Worm (Caenorhabditis elegans) whole organism, L4 larva: ENCODE results near the gene C44E12.1.
A peak's percentile ranks its signal among the peaks of the same experiment; 100 is the strongest.

ENCODE experiments used
- F10B5.3 ChIP-seq: sonication (generic microtip); optimal IDR thresholded peaks from 2 replicates; lab custom pipeline; 2016; ENCODE audit warnings: mild to moderate bottlenecking, missing genetic modification characterization, missing compliant biosample characterization
- F26F4.8 ChIP-seq: fragments of 200-800 bp; sonication (Bioruptor generic); conservative IDR thresholded peaks from 2 replicates; pipeline ENCODE4 v1.3.6; 2022; ENCODE audit warnings: missing genetic modification characterization, missing compliant biosample characterization
- F44E2.7 ChIP-seq: fragments of 200-800 bp; sonication (Bioruptor generic); IDR thresholded peaks from 2 replicates; pipeline ENCODE4 v2.1.2; 2022; ENCODE audit warnings: missing genetic modification characterization, missing compliant biosample characterization
- Y105C5A.15 ChIP-seq: fragments of 200-800 bp; sonication (Bioruptor generic); IDR thresholded peaks from 2 replicates; pipeline ENCODE4 v1.3.6; 2022; ENCODE audit warnings: missing genetic modification characterization, missing compliant biosample characterization
- aha-1 ChIP-seq: fragments of 150-350 bp; peaks from one replicate; lab custom pipeline; 2014; ENCODE audit warnings: missing biosample characterization, missing genetic modification characterization
- arid-1 ChIP-seq: fragments of 200-800 bp; sonication (Bioruptor generic); conservative IDR thresholded peaks from 2 replicates; pipeline ENCODE4 v1.3.6; 2022; ENCODE audit warnings: missing genetic modification reagents, missing genetic modification characterization, missing compliant biosample characterization
- ceh-28 ChIP-seq: fragments of 150-350 bp; optimal IDR thresholded peaks from 2 replicates; lab custom pipeline; 2014; ENCODE audit warnings: missing biosample characterization, missing genetic modification reagents, missing genetic modification characterization
- ceh-44 ChIP-seq: fragments of 200-800 bp; sonication (Bioruptor generic); IDR thresholded peaks from 2 replicates; pipeline ENCODE4 v1.3.6; 2022; ENCODE audit warnings: missing genetic modification reagents, missing genetic modification characterization, missing compliant biosample characterization
- ctbp-1 ChIP-seq: fragments of 200-800 bp; sonication (Bioruptor generic); IDR thresholded peaks from 2 replicates; pipeline ENCODE4 v1.3.6; 2022; ENCODE audit warnings: missing genetic modification reagents, missing genetic modification characterization, missing compliant biosample characterization
- daf-16 ChIP-seq, 3 experiments: sonication (generic microtip); optimal IDR thresholded peaks; 2 replicates each; lab custom pipeline; 2016 to 2017; ENCODE audit warnings: missing genetic modification characterization in 3 of 3, missing genetic modification reagents in 3 of 3, mild to moderate bottlenecking in 2 of 3, missing compliant biosample characterization in 2 of 3, missing biosample characterization in 1 of 3, moderate library complexity in 1 of 3
- dmd-6 ChIP-seq: fragments of 200-800 bp; sonication (Bioruptor generic); IDR thresholded peaks from 2 replicates; pipeline ENCODE4 v1.3.6; 2022; ENCODE audit warnings: missing genetic modification reagents, missing genetic modification characterization, missing compliant biosample characterization
- dmd-8 ChIP-seq: fragments of 200-800 bp; sonication (Bioruptor generic); IDR thresholded peaks from 2 replicates; pipeline ENCODE4 v1.3.6; 2022; ENCODE audit warnings: missing genetic modification characterization, missing compliant biosample characterization
- dve-1 ChIP-seq: sonication (generic microtip); optimal IDR thresholded peaks from 2 replicates; lab custom pipeline; 2017; ENCODE audit warnings: antibody characterized with exemption, mild to moderate bottlenecking, missing genetic modification characterization, missing compliant biosample characterization; ENCODE audit not compliant: insufficient read depth
- hlh-11 ChIP-seq: fragments of 200-800 bp; sonication (Bioruptor generic); optimal IDR thresholded peaks from 2 replicates; lab custom pipeline; 2018; ENCODE audit warnings: mild to moderate bottlenecking, missing genetic modification characterization, missing compliant biosample characterization
- hlh-30 ChIP-seq: sonication (generic microtip); optimal IDR thresholded peaks from 2 replicates; lab custom pipeline; 2017; ENCODE audit warnings: antibody characterized with exemption, mild to moderate bottlenecking, missing genetic modification characterization, missing compliant biosample characterization; ENCODE audit not compliant: insufficient read depth
- lin-13 ChIP-seq: fragments of 150-350 bp; optimal IDR thresholded peaks from 2 replicates; lab custom pipeline; 2014; ENCODE audit warnings: missing biosample characterization, missing genetic modification reagents, missing genetic modification characterization
- lin-38 ChIP-seq: fragments of 200-800 bp; sonication (Bioruptor generic); IDR thresholded peaks from 2 replicates; pipeline ENCODE4 v1.3.6; 2022; ENCODE audit warnings: missing genetic modification reagents, missing genetic modification characterization, missing compliant biosample characterization
- lsy-2 ChIP-seq, 2 experiments: fragments of 150-350 bp in 1 of 2; sonication (generic microtip) in 1 of 2; optimal IDR thresholded peaks; 2 replicates each; lab custom pipeline; 2014 to 2017; ENCODE audit warnings: missing biosample characterization in 2 of 2, missing genetic modification characterization in 2 of 2
- madf-9 ChIP-seq: fragments of 200-800 bp; sonication (Bioruptor generic); conservative IDR thresholded peaks from 2 replicates; pipeline ENCODE4 v1.3.6; 2022; ENCODE audit warnings: missing genetic modification reagents, missing genetic modification characterization, missing compliant biosample characterization
- mdl-1 ChIP-seq, 2 experiments: fragments of 150-350 bp in 1 of 2; sonication (generic microtip) in 1 of 2; optimal IDR thresholded peaks; 2 replicates each; lab custom pipeline; 2014 to 2017; ENCODE audit warnings: missing biosample characterization in 2 of 2, missing genetic modification characterization in 2 of 2
- nhr-102 ChIP-seq: sonication (generic microtip); optimal IDR thresholded peaks from 2 replicates; lab custom pipeline; 2016; ENCODE audit warnings: mild to moderate bottlenecking, missing genetic modification characterization, moderate library complexity, missing compliant biosample characterization
- nhr-11 ChIP-seq: fragments of 150-350 bp; optimal IDR thresholded peaks from 2 replicates; lab custom pipeline; 2014; ENCODE audit warnings: missing biosample characterization, missing genetic modification characterization
- nhr-111 ChIP-seq: fragments of 200-800 bp; sonication (Bioruptor generic); optimal IDR thresholded peaks from 2 replicates; lab custom pipeline; 2018; ENCODE audit warnings: mild to moderate bottlenecking, missing genetic modification characterization, missing compliant biosample characterization
- nhr-28 ChIP-seq: fragments of 150-350 bp; optimal IDR thresholded peaks from 2 replicates; lab custom pipeline; 2014; ENCODE audit warnings: missing biosample characterization, missing genetic modification characterization
- nhr-41 ChIP-seq: fragments of 200-800 bp; sonication (Bioruptor generic); IDR thresholded peaks from 2 replicates; pipeline ENCODE4 v1.3.6; 2022; ENCODE audit warnings: missing genetic modification reagents, missing genetic modification characterization, missing compliant biosample characterization
- nhr-48 ChIP-seq: sonication (generic microtip); optimal IDR thresholded peaks from 2 replicates; lab custom pipeline; 2016; ENCODE audit warnings: mild to moderate bottlenecking, missing genetic modification characterization, missing compliant biosample characterization
- nhr-76 ChIP-seq: fragments of 150-350 bp; optimal IDR thresholded peaks from 2 replicates; lab custom pipeline; 2014; ENCODE audit warnings: missing biosample characterization, missing genetic modification characterization
- nhr-77 ChIP-seq: fragments of 150-350 bp; optimal IDR thresholded peaks from 2 replicates; lab custom pipeline; 2014; ENCODE audit warnings: missing biosample characterization, missing genetic modification characterization
- php-3 ChIP-seq: fragments of 200-800 bp; sonication (Bioruptor generic); IDR thresholded peaks from 2 replicates; pipeline ENCODE4 v1.3.6; 2022; ENCODE audit warnings: missing genetic modification reagents, missing genetic modification characterization, missing compliant biosample characterization
- pqm-1 ChIP-seq: sonication (generic microtip); optimal IDR thresholded peaks from 2 replicates; lab custom pipeline; 2017; ENCODE audit warnings: missing biosample characterization, missing genetic modification characterization
- rbr-2 ChIP-seq: sonication (generic microtip); optimal IDR thresholded peaks from 2 replicates; lab custom pipeline; 2016; ENCODE audit warnings: missing genotype, missing genetic modification characterization, missing compliant biosample characterization
- set-16 ChIP-seq: fragments of 200-800 bp; sonication (Bioruptor generic); IDR thresholded peaks from 2 replicates; pipeline ENCODE4 v1.3.6; 2022; ENCODE audit warnings: missing genetic modification reagents, missing genetic modification characterization, missing compliant biosample characterization
- spr-1 ChIP-seq: sonication (generic microtip); optimal IDR thresholded peaks from 2 replicates; lab custom pipeline; 2016; ENCODE audit warnings: mild to moderate bottlenecking, missing genetic modification characterization, missing compliant biosample characterization
- tra-1 ChIP-seq: fragments of 200-800 bp; sonication (Bioruptor generic); IDR thresholded peaks from 2 replicates; pipeline ENCODE4 v1.3.6; 2022; ENCODE audit warnings: missing genetic modification reagents, missing genetic modification characterization, missing compliant biosample characterization
- zfp-2 ChIP-seq: sonication (generic microtip); optimal IDR thresholded peaks from 2 replicates; lab custom pipeline; 2016; ENCODE audit warnings: mild to moderate bottlenecking, missing genetic modification characterization, missing compliant biosample characterization
- zip-11 ChIP-seq: fragments of 200-800 bp; sonication (Bioruptor generic); IDR thresholded peaks from 2 replicates; pipeline ENCODE4 v1.3.6; 2022; ENCODE audit warnings: missing genetic modification characterization, missing compliant biosample characterization
- zip-2 ChIP-seq: fragments of 150-350 bp; optimal IDR thresholded peaks from 2 replicates; lab custom pipeline; 2014; ENCODE audit warnings: missing biosample characterization, missing genetic modification characterization

Gene C44E12.1

DNA sequence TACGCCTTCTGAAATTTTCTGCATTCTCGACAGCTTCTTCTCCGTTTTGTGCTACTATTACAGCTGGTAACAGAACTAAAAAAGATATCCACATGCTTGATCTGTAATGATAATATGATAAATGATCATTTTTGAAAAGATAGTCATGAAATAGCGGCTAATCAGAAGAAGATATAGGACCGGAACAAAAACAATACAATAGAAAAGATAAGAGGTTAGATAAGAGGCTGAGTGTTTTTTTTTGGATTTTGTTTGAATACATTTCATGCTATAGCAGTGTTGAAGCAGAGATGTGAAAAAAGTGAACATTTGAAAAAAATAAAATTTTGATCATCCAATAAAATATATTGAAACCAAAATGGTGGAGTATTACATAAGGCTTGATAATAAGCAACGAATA lies 42.4 kb upstream of the C44E12.1 start, which contains the start of gene F46C8.8:
F46C8.8 (minus strand) TSS at position 101 of the 400 bp plus-strand sequence.
- no peak for TF ChIP-seq spr-1
- TF ChIP-seq madf-9 (GFP tag; lab: Robert Waterston, UW) = no peak
- peak; percentile 4 for TF ChIP-seq nhr-28 (tag; lab: Kevin White, UChicago)

DNA sequence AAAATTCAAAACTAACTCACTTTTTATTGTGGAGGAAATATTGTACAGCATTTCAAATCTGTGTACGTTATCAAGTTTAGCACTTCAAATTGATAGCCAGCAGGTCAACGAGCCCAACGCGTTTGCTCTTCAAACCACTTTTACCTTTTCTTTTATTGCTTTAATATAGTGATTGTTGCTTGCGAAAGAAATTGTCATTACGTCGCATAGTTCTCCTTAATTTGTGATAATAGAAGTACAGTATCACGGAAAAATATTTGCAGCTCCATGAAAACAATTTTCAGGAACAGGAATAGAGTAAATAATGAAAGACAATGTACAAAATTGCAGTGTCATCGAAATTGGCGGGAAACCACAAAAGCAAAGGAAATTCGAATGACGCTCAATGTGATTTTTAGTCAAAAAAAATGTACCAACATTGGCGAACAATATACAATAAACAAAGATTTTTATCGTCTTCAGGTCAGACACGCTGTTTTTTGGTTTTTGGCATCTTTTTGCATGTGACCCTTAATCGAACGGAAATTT lies 37.7 kb upstream of the C44E12.1 start, which contains the start of the genes PDB1.1 and F08C6.5:
PDB1.1 (minus strand) TSS at position 158 of the 528 bp plus-strand sequence.
F08C6.5 (plus strand) TSS at position 478 of the 528 bp plus-strand sequence.
- TF ChIP-seq nhr-28 (tag; lab: Kevin White, UChicago) (peak; percentile 88), hlh-11 (tag; lab: Kevin White, UChicago) (peak; percentile 55), nhr-77 (tag; lab: Kevin White, UChicago) (peak; percentile 69), aha-1 (tag; lab: Kevin White, UChicago) (no peak), nhr-48 (tag; lab: Kevin White, UChicago) (peak; percentile 4), Y105C5A.15 (GFP tag; lab: Robert Waterston, UW) (no peak), pqm-1 (peak; percentile 76), php-3 (GFP tag; lab: Robert Waterston, UW) (peak; percentile 83), mdl-1 (tag; optimal IDR thresholded peaks at IDR 0.05; lab: Kevin White, UChicago) (peak in 1 of 2 experiments; percentile 57), dmd-6 (GFP tag; lab: Robert Waterston, UW) (peak; percentile 68), dve-1 (peak; percentile 4), daf-16 (GFP tag; optimal IDR thresholded peaks at IDR 0.05; lab: Kevin White, UChicago) (no peak), daf-16 (tag; optimal IDR thresholded peaks at IDR 0.05; lab: Kevin White, UChicago) (peak; percentile 88), lin-38 (GFP tag; lab: Robert Waterston, UW) (no peak)

- no peak for TF ChIP-seq zfp-2
- no peak for TF ChIP-seq F26F4.8 (GFP tag; lab: Robert Waterston, UW)
- TF ChIP-seq dmd-8 = no peak
- no peak for TF ChIP-seq nhr-102
- no peak for TF ChIP-seq rbr-2 (tag; lab: Kevin White, UChicago)
- TF ChIP-seq nhr-41 = no peak
- TF ChIP-seq zip-2 (tag; lab: Kevin White, UChicago) = no peak
- TF ChIP-seq zip-11 (GFP tag; lab: Robert Waterston, UW) = no peak
- TF ChIP-seq ceh-44 = no peak
- TF ChIP-seq lin-13 (GFP tag; lab: Kevin White, UChicago) = no peak
- no peak for TF ChIP-seq lsy-2 (tag; optimal IDR thresholded peaks at IDR 0.05; lab: Kevin White, UChicago)
- TF ChIP-seq, all 104 proteins: peak for 0
These were observed 34.8 kb upstream of the C44E12.1 start for ce11 chrX:7561972-7562371.

DNA sequence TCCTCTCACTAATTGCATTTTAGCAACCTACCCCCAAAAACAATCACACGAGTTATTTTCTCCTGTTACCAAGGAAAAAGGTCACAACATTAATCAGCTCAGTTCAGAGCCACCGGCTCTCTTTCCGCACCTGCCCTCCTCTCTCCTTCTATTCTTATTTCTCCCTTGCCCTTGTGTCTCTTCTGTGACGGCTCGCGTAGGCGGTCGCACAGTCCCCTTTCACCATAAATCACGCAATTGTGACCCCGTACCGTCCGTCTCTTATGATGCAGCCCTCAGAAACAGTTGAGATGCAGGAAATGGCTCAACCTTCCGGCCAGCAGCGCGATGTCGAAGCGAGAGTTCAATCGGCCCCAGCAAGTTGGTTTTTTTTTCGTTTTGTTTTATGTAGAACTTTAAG lies 34.1 kb upstream of the C44E12.1 start, which contains the start of gene sto-1:
sto-1 (plus strand) TSS at position 200 of the 400 bp plus-strand sequence.
- no peak for TF ChIP-seq dmd-6 (GFP tag; lab: Robert Waterston, UW)
- TF ChIP-seq F10B5.3 (tag; lab: Kevin White, UChicago) = no peak
- no peak for TF ChIP-seq hlh-11 (tag; lab: Kevin White, UChicago)
- no peak for TF ChIP-seq nhr-11 (tag; lab: Kevin White, UChicago)
- TF ChIP-seq ceh-28 (tag; lab: Kevin White, UChicago) = no peak
- TF ChIP-seq set-16 (GFP tag; lab: Robert Waterston, UW) = no peak
- TF ChIP-seq Y105C5A.15 (GFP tag; lab: Robert Waterston, UW) = no peak
- no peak for TF ChIP-seq nhr-111 (GFP tag; lab: Kevin White, UChicago)
- no peak for TF ChIP-seq arid-1 (GFP tag; lab: Robert Waterston, UW)
- no peak for TF ChIP-seq ctbp-1 (GFP tag; lab: Robert Waterston, UW)
- no peak for TF ChIP-seq tra-1 (GFP tag; lab: Robert Waterston, UW)
- no peak for TF ChIP-seq hlh-30 (tag; lab: Kevin White, UChicago)
- no peak for TF ChIP-seq F44E2.7 (GFP tag; lab: Robert Waterston, UW)
- TF ChIP-seq nhr-102 = no peak
- no peak for TF ChIP-seq nhr-76 (tag; lab: Kevin White, UChicago)
